Worm (Caenorhabditis elegans): ENCODE data around the gene nekl-3.

DNA sequence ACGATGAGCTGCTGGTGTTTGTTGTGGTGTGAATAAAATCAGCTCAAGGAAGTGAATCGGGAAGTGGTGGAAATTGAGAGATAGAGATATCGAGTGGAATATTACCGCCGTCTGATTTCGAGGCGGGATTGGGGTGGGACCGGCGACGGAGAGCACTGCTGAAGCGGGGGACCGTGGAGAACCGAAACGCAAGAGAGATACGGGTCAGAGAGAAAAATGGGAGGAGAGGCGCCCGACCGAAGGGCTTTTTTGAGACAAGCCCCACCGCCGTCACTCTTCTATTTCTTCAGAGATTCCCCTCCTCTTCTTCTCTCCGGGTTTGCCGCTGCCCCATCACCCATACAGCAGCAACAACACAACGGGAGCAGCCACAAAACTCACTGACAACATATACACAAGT is 14.8 kb upstream of the nekl-3 start:
- TF ChIP-seq lir-3 (tag; optimal IDR thresholded peaks at IDR 0.05) (no peak), ces-1 (GFP tag; optimal IDR thresholded peaks at IDR 0.05) (no peak), unc-62 (GFP tag; optimal IDR thresholded peaks at IDR 0.05 in 1 of 2) (no peak), unc-62 (tag; optimal IDR thresholded peaks at IDR 0.05) (no peak), fkh-10 (GFP tag; optimal IDR thresholded peaks at IDR 0.05) (no peak), nhr-28 (tag; optimal IDR thresholded peaks at IDR 0.05) (no peak), ceh-28 (tag; optimal IDR thresholded peaks at IDR 0.05) (no peak), skn-1 (tag; optimal IDR thresholded peaks at IDR 0.05) (no peak), T26A8.4 (GFP tag; IDR thresholded peaks at IDR 0.05) (no peak), duxl-1 (tag; optimal IDR thresholded peaks at IDR 0.05; ENCODE audit: poor library complexity) (no peak), ama-1 (optimal IDR thresholded peaks at IDR 0.05) (no peak)

Data from whole organism, L4 larva.